Fruit fly (Drosophila melanogaster) whole organism, embryonic: Measurements from ENCODE around the gene Pfdn2.
A peak's percentile ranks its signal among the peaks of the same experiment; 100 is the strongest.

Source experiments
- CG10267 ChIP-seq: fragments of 200-800 bp; sonication (Bioruptor generic); optimal IDR thresholded peaks from 2 replicates; lab custom pipeline; 2018; ENCODE audit warnings: missing biosample characterization, mild to moderate bottlenecking, missing genetic modification characterization, moderate library complexity
- CG12769 ChIP-seq: fragments of 200-800 bp; sonication (Bioruptor generic); optimal IDR thresholded peaks from 2 replicates; lab custom pipeline; 2019; ENCODE audit warnings: missing biosample characterization, mild to moderate bottlenecking, missing genetic modification characterization, moderate library complexity
- CG14050 ChIP-seq: fragments of 200-800 bp; sonication (Bioruptor generic); IDR thresholded peaks from 3 replicates; pipeline ENCODE4 v1.3.6; 2022; ENCODE audit warnings: missing biosample characterization, missing genetic modification characterization
- CG14710 ChIP-seq: fragments of 200-800 bp; sonication (Bioruptor generic); optimal IDR thresholded peaks from 3 replicates; lab custom pipeline; 2019; ENCODE audit warnings: missing biosample characterization, mild to moderate bottlenecking, missing genetic modification characterization, moderate library complexity
- CG15479 ChIP-seq: fragments of 200-800 bp; sonication (Bioruptor generic); optimal IDR thresholded peaks from 3 replicates; lab custom pipeline; 2019; ENCODE audit warnings: missing biosample characterization, mild to moderate bottlenecking, missing genetic modification characterization, moderate library complexity
- CG15601 ChIP-seq: fragments of 200-800 bp; sonication (Bioruptor generic); optimal IDR thresholded peaks from 3 replicates; lab custom pipeline; 2019; ENCODE audit warnings: missing biosample characterization, mild to moderate bottlenecking, missing genetic modification characterization, moderate library complexity
- CG15696 ChIP-seq: fragments of 200-800 bp; sonication (Bioruptor generic); optimal IDR thresholded peaks from 2 replicates; lab custom pipeline; 2019; ENCODE audit warnings: missing biosample characterization, mild to moderate bottlenecking, missing genetic modification characterization, moderate library complexity
- CG17829 ChIP-seq: fragments of 200-800 bp; optimal IDR thresholded peaks from 2 replicates; lab custom pipeline; 2019; ENCODE audit warnings: missing biosample characterization, mild to moderate bottlenecking, missing genetic modification characterization, moderate library complexity
- CG17912 ChIP-seq: fragments of 200-800 bp; sonication (Bioruptor generic); optimal IDR thresholded peaks from 2 replicates; lab custom pipeline; 2018; ENCODE audit warnings: missing biosample characterization, mild to moderate bottlenecking, missing genetic modification characterization
- CG18262 ChIP-seq: fragments of 200-800 bp; optimal IDR thresholded peaks from 3 replicates; lab custom pipeline; 2019; ENCODE audit warnings: missing biosample characterization, mild to moderate bottlenecking, missing genetic modification characterization, moderate library complexity
- CG1832 ChIP-seq: fragments of 200-800 bp; sonication (Bioruptor generic); optimal IDR thresholded peaks from 2 replicates; lab custom pipeline; 2017; ENCODE audit warnings: missing biosample characterization, mild to moderate bottlenecking, missing genetic modification characterization, inconsistent platforms
- CG2875 ChIP-seq: fragments of 200-800 bp; sonication (Bioruptor generic); optimal IDR thresholded peaks from 2 replicates; lab custom pipeline; 2017; ENCODE audit warnings: missing biosample characterization, mild to moderate bottlenecking, missing genetic modification characterization, missing genetic modification reagents
- CG3065 ChIP-seq: fragments of 200-800 bp; sonication (Bioruptor generic); optimal IDR thresholded peaks from 2 replicates; lab custom pipeline; 2016; ENCODE audit warnings: missing biosample characterization, missing genetic modification characterization
- CG31441 ChIP-seq: fragments of 200-800 bp; sonication (Bioruptor generic); IDR thresholded peaks from 2 replicates; pipeline ENCODE4 v1.3.6; 2022; ENCODE audit warnings: missing biosample characterization, missing genetic modification characterization
- CG3281 ChIP-seq: fragments of 200-800 bp; sonication (Bioruptor generic); optimal IDR thresholded peaks from 3 replicates; lab custom pipeline; 2017; ENCODE audit warnings: missing biosample characterization, mild to moderate bottlenecking, missing genetic modification characterization
- CG4282 ChIP-seq: fragments of 200-800 bp; sonication (Bioruptor generic); optimal IDR thresholded peaks from 2 replicates; lab custom pipeline; 2016; ENCODE audit warnings: missing biosample characterization, missing genetic modification characterization
- CG6689 ChIP-seq: fragments of 200-800 bp; sonication (Bioruptor generic); IDR thresholded peaks from 2 replicates; pipeline ENCODE4 v1.3.6; 2022; ENCODE audit warnings: missing biosample characterization, missing genetic modification characterization
- CG7271 ChIP-seq: fragments of 200-800 bp; sonication (Bioruptor generic); optimal IDR thresholded peaks from 2 replicates; lab custom pipeline; 2018; ENCODE audit warnings: missing biosample characterization, mild to moderate bottlenecking, missing genetic modification characterization, moderate library complexity
- CG7372 ChIP-seq: fragments of 200-800 bp; sonication (Bioruptor generic); IDR thresholded peaks from 2 replicates; pipeline ENCODE4 v1.3.6; 2022; ENCODE audit warnings: missing biosample characterization, missing genetic modification characterization
- CG8089 ChIP-seq: fragments of 200-800 bp; sonication (Bioruptor generic); optimal IDR thresholded peaks from 3 replicates; lab custom pipeline; 2016; ENCODE audit warnings: missing biosample characterization, missing genetic modification characterization
- CG8281 ChIP-seq: fragments of 200-800 bp; sonication (Bioruptor generic); optimal IDR thresholded peaks from 2 replicates; lab custom pipeline; 2018; ENCODE audit warnings: missing biosample characterization, mild to moderate bottlenecking, missing genetic modification characterization, moderate library complexity
- CG9727 ChIP-seq: fragments of 200-800 bp; sonication (Bioruptor generic); optimal IDR thresholded peaks from 3 replicates; lab custom pipeline; 2017; ENCODE audit warnings: missing biosample characterization, mild to moderate bottlenecking, missing genetic modification characterization
- D ChIP-seq, 2 experiments: fragments of 200-800 bp in 1 of 2; fragments of >200 bp in 1 of 2; sonication (Bioruptor generic) in 1 of 2; optimal IDR thresholded peaks; 2 replicates in 1 of 2; 3 replicates in 1 of 2; lab custom pipeline; 2017; ENCODE audit warnings: mild to moderate bottlenecking in 1 of 2, missing biosample characterization in 1 of 2, missing genetic modification characterization in 1 of 2, missing genetic modification reagents in 1 of 2
- Drgx ChIP-seq: fragments of 200-800 bp; sonication (Bioruptor generic); IDR thresholded peaks from 2 replicates; pipeline ENCODE4 v1.3.6; 2022; ENCODE audit warnings: missing biosample characterization, missing genetic modification characterization
- Max ChIP-seq: fragments of 200-800 bp; sonication (Bioruptor generic); optimal IDR thresholded peaks from 2 replicates; lab custom pipeline; 2016; ENCODE audit warnings: missing biosample characterization, mild to moderate bottlenecking, missing genetic modification characterization
- Oli ChIP-seq: fragments of 200-800 bp; sonication (Bioruptor generic); optimal IDR thresholded peaks from 2 replicates; lab custom pipeline; 2018; ENCODE audit warnings: missing biosample characterization, mild to moderate bottlenecking, missing genetic modification characterization, moderate library complexity
- Pdp1 ChIP-seq, 2 experiments: fragments of 200-800 bp; sonication (Bioruptor generic); optimal IDR thresholded peaks; 3 replicates each; lab custom pipeline; 2016; ENCODE audit warnings: missing biosample characterization in 2 of 2, missing genetic modification characterization in 2 of 2, mild to moderate bottlenecking in 1 of 2, moderate library complexity in 1 of 2
- Xbp1 ChIP-seq: fragments of 200-800 bp; sonication (Bioruptor generic); optimal IDR thresholded peaks from 3 replicates; lab custom pipeline; 2016; ENCODE audit warnings: missing biosample characterization, mild to moderate bottlenecking, missing genetic modification characterization
- amos ChIP-seq: fragments of 200-800 bp; sonication (Bioruptor generic); IDR thresholded peaks from 2 replicates; pipeline ENCODE4 v1.3.6; 2022; ENCODE audit warnings: missing biosample characterization, missing genetic modification characterization; ENCODE audit not compliant: partially characterized antibody
- ato ChIP-seq: fragments of 200-800 bp; sonication (Bioruptor generic); IDR thresholded peaks from 2 replicates; pipeline ENCODE4 v1.3.6; 2022; ENCODE audit warnings: missing biosample characterization, missing genetic modification characterization; ENCODE audit not compliant: partially characterized antibody
- bsh ChIP-seq, 2 experiments: fragments of 200-800 bp; sonication (Bioruptor generic); optimal IDR thresholded peaks; 2 replicates each; lab custom pipeline; 2017 to 2018; ENCODE audit warnings: mild to moderate bottlenecking in 2 of 2, missing biosample characterization in 2 of 2, missing genetic modification characterization in 2 of 2, moderate library complexity in 1 of 2
- cas ChIP-seq: fragments of 200-800 bp; sonication (Bioruptor generic); IDR thresholded peaks from 2 replicates; pipeline ENCODE4 v1.3.6; 2022; ENCODE audit warnings: missing biosample characterization, missing genetic modification characterization
- cg ChIP-seq: fragments of 200-800 bp; sonication (Bioruptor generic); optimal IDR thresholded peaks from 3 replicates; lab custom pipeline; 2019; ENCODE audit warnings: missing biosample characterization, mild to moderate bottlenecking, missing genetic modification characterization, moderate library complexity
- corto ChIP-seq: fragments of 200-800 bp; sonication (Bioruptor generic); optimal IDR thresholded peaks from 2 replicates; lab custom pipeline; 2016; ENCODE audit warnings: missing biosample characterization, mild to moderate bottlenecking, missing genetic modification characterization, moderate library complexity
- eyg ChIP-seq: fragments of 200-800 bp; sonication (Bioruptor generic); optimal IDR thresholded peaks from 3 replicates; lab custom pipeline; 2016; ENCODE audit warnings: missing biosample characterization, missing genetic modification characterization
- gem ChIP-seq: fragments of 200-800 bp; sonication (Bioruptor generic); optimal IDR thresholded peaks from 2 replicates; lab custom pipeline; 2019; ENCODE audit warnings: missing biosample characterization, mild to moderate bottlenecking, missing genetic modification characterization, moderate library complexity
- gfzf ChIP-seq: fragments of 200-800 bp; sonication (Bioruptor generic); optimal IDR thresholded peaks from 2 replicates; lab custom pipeline; 2016; ENCODE audit warnings: missing biosample characterization, mild to moderate bottlenecking, missing genetic modification characterization, moderate library complexity
- gsb-n ChIP-seq: fragments of 200-800 bp; sonication (Bioruptor generic); optimal IDR thresholded peaks from 3 replicates; lab custom pipeline; 2018; ENCODE audit warnings: missing biosample characterization, mild to moderate bottlenecking, missing genetic modification characterization
- nmo ChIP-seq: fragments of 200-800 bp; sonication (Bioruptor generic); optimal IDR thresholded peaks from 2 replicates; lab custom pipeline; 2018; ENCODE audit warnings: missing biosample characterization, mild to moderate bottlenecking, missing genetic modification characterization, moderate library complexity
- nom ChIP-seq: fragments of 200-800 bp; sonication (Bioruptor generic); optimal IDR thresholded peaks from 2 replicates; lab custom pipeline; 2017; ENCODE audit warnings: missing biosample characterization, missing genetic modification characterization, mild to moderate bottlenecking, moderate library complexity, missing genetic modification reagents
- pho ChIP-seq: fragments of 200-800 bp; sonication (Bioruptor generic); optimal IDR thresholded peaks from 2 replicates; lab custom pipeline; 2016; ENCODE audit warnings: missing biosample characterization, missing genetic modification characterization
- pros ChIP-seq: fragments of 200-800 bp; sonication (Bioruptor generic); optimal IDR thresholded peaks from 3 replicates; lab custom pipeline; 2019; ENCODE audit warnings: missing biosample characterization, mild to moderate bottlenecking, missing genetic modification characterization, moderate library complexity
- psq ChIP-seq: fragments of 200-800 bp; sonication (Bioruptor generic); optimal IDR thresholded peaks from 2 replicates; lab custom pipeline; 2017; ENCODE audit warnings: missing biosample characterization, missing genetic modification characterization
- sens ChIP-seq: fragments of 200-800 bp; sonication (Bioruptor generic); peaks from one replicate; lab custom pipeline; 2016; ENCODE audit warnings: missing biosample characterization, missing genetic modification characterization
- tll ChIP-seq, 2 experiments: fragments of 200-800 bp in 1 of 2; fragments of >200 bp in 1 of 2; sonication (Bioruptor generic) in 1 of 2; optimal IDR thresholded peaks; 2 replicates each; lab custom pipeline; 2017 to 2019; ENCODE audit warnings: missing biosample characterization in 2 of 2, missing genetic modification characterization in 2 of 2, mild to moderate bottlenecking in 1 of 2, moderate library complexity in 1 of 2

Pfdn2 gene

dm6 chr3L:11035039-11035438 is 39.1 kb downstream of the Pfdn2 start:
- TF ChIP-seq CG2875 (GFP tag; lab: Kevin White, UChicago) (no peak), CG14050 (GFP tag; lab: Robert Waterston, UW) (no peak), gfzf (GFP tag; lab: Kevin White, UChicago) (no peak), sens (GFP tag; lab: Kevin White, UChicago) (no peak), Pdp1 (GFP tag; optimal IDR thresholded peaks at IDR 0.05; lab: Kevin White, UChicago) (peak in 1 of 2 experiments; percentile 72), CG15601 (tag; lab: Kevin White, UChicago) (no peak), tll (GFP tag; optimal IDR thresholded peaks at IDR 0.05; lab: Kevin White, UChicago) (peak in 1 of 2 experiments; percentile 79), CG1832 (GFP tag; lab: Kevin White, UChicago) (no peak), cg (GFP tag; lab: Kevin White, UChicago) (peak; percentile 33), CG15479 (GFP tag; lab: Kevin White, UChicago) (peak; percentile 90)

- TF ChIP-seq Drgx (peak; percentile 76), amos (GFP tag; lab: Robert Waterston, UW) (no peak), pho (GFP tag; lab: Kevin White, UChicago) (no peak), bsh (GFP tag; optimal IDR thresholded peaks at IDR 0.05; lab: Kevin White, UChicago) (peak in 1 of 2 experiments; percentile 56), ato (GFP tag; lab: Robert Waterston, UW) (no peak), psq (GFP tag; lab: Kevin White, UChicago) (no peak), nom (GFP tag; lab: Kevin White, UChicago) (peak; percentile 70), CG6689 (GFP tag; lab: Robert Waterston, UW) (0 out of 2 replicates have a peak, but pooled peaks have one; percentile 5), corto (peak; percentile 37)
- TF ChIP-seq, all 482 proteins: peak for 5
Observed at dm6 chr3L:11033327-11033975, 40.7 kb downstream of the Pfdn2 start.

dm6 chr3L:11031784-11032183 is 42.4 kb downstream of the Pfdn2 start:
- TF ChIP-seq D (optimal IDR thresholded peaks at IDR 0.05; lab: Kevin White, UChicago): no peak
- no peak for TF ChIP-seq D (GFP tag; optimal IDR thresholded peaks at IDR 0.05; lab: Kevin White, UChicago)
- TF ChIP-seq Oli (tag; lab: Kevin White, UChicago): no peak
- no peak for TF ChIP-seq CG3065 (GFP tag; lab: Kevin White, UChicago)
- no peak for TF ChIP-seq pros (GFP tag; lab: Kevin White, UChicago)
- TF ChIP-seq Xbp1 (GFP tag; lab: Kevin White, UChicago): peak; percentile 10
- peak; percentile 10 for TF ChIP-seq nmo
- TF ChIP-seq CG17829 (tag; lab: Kevin White, UChicago): peak; percentile 33
- no peak for TF ChIP-seq cas
- no peak for TF ChIP-seq eyg
- TF ChIP-seq CG15696 (tag; lab: Kevin White, UChicago): peak; percentile 41
- TF ChIP-seq CG31441: peak; percentile 48
- TF ChIP-seq gem: peak; percentile 41
- TF ChIP-seq CG3281 (GFP tag; lab: Kevin White, UChicago): no peak
- no peak for TF ChIP-seq CG17912 (GFP tag; lab: Kevin White, UChicago)
- TF ChIP-seq CG7271 (tag; lab: Kevin White, UChicago): no peak
- peak; percentile 38 for TF ChIP-seq CG9727 (GFP tag; lab: Kevin White, UChicago)
- no peak for TF ChIP-seq Max (GFP tag; lab: Kevin White, UChicago)
- TF ChIP-seq CG4282 (GFP tag; lab: Kevin White, UChicago): no peak
- peak; percentile 42 for TF ChIP-seq gsb-n
- TF ChIP-seq CG12769 (tag; lab: Kevin White, UChicago): no peak
- TF ChIP-seq CG7372 (GFP tag; lab: Robert Waterston, UW): no peak
- TF ChIP-seq CG18262 (tag; lab: Kevin White, UChicago): peak; percentile 52
- TF ChIP-seq CG10267 (tag; lab: Kevin White, UChicago): peak; percentile 30
- no peak for TF ChIP-seq CG8089
- peak; percentile 24 for TF ChIP-seq CG14710
- no peak for TF ChIP-seq CG8281 (tag; lab: Kevin White, UChicago)
